Fruit fly (Drosophila melanogaster) whole organism, embryonic: Measurements from ENCODE around the gene Prosbeta6.

Source experiments
- Asciz ChIP-seq: fragments of 200-800 bp; sonication (Bioruptor generic); optimal IDR thresholded peaks from 2 replicates; lab custom pipeline; 2017; ENCODE audit warnings: missing biosample characterization, mild to moderate bottlenecking, missing genetic modification characterization, missing genetic modification reagents
- Atf6 ChIP-seq: fragments of 200-800 bp; sonication (Bioruptor generic); IDR thresholded peaks from 2 replicates; pipeline ENCODE4 v1.3.6; 2022; ENCODE audit warnings: missing biosample characterization, missing genetic modification characterization
- CG12236 ChIP-seq: fragments of 200-800 bp; sonication (Bioruptor generic); optimal IDR thresholded peaks from 2 replicates; lab custom pipeline; 2016; ENCODE audit warnings: missing biosample characterization, missing genetic modification characterization
- CG13123 ChIP-seq: fragments of 200-800 bp; sonication (Bioruptor generic); optimal IDR thresholded peaks from 2 replicates; lab custom pipeline; 2016; ENCODE audit warnings: missing biosample characterization, missing genetic modification characterization
- CG14441 ChIP-seq: fragments of 200-800 bp; sonication (Bioruptor generic); IDR thresholded peaks from 2 replicates; pipeline ENCODE4 v1.3.6; 2022; ENCODE audit warnings: missing biosample characterization, missing genetic modification characterization
- CG15073 ChIP-seq: fragments of 200-800 bp; sonication (Bioruptor generic); optimal IDR thresholded peaks from 2 replicates; lab custom pipeline; 2016; ENCODE audit warnings: missing biosample characterization, missing genetic modification characterization
- CG1529 ChIP-seq: fragments of 200-800 bp; sonication (Bioruptor generic); optimal IDR thresholded peaks from 3 replicates; lab custom pipeline; 2018; ENCODE audit warnings: missing biosample characterization, missing genetic modification characterization
- CG15696 ChIP-seq: fragments of 200-800 bp; sonication (Bioruptor generic); optimal IDR thresholded peaks from 2 replicates; lab custom pipeline; 2019; ENCODE audit warnings: missing biosample characterization, mild to moderate bottlenecking, missing genetic modification characterization, moderate library complexity
- CG16779 ChIP-seq: fragments of 200-800 bp; sonication (Bioruptor generic); IDR thresholded peaks from 2 replicates; pipeline ENCODE4 v1.3.6; 2022; ENCODE audit warnings: missing biosample characterization, missing genetic modification characterization
- CG17328 ChIP-seq: fragments of 200-800 bp; sonication (Bioruptor generic); IDR thresholded peaks from 2 replicates; pipeline ENCODE4 v1.3.6; 2022; ENCODE audit warnings: missing biosample characterization, missing genetic modification characterization
- CG18476 ChIP-seq: fragments of 200-800 bp; sonication (Bioruptor generic); optimal IDR thresholded peaks from 2 replicates; lab custom pipeline; 2016; ENCODE audit warnings: missing biosample characterization, mild to moderate bottlenecking, missing genetic modification characterization
- CG18599 ChIP-seq: fragments of 200-800 bp; sonication (Bioruptor generic); optimal IDR thresholded peaks from 3 replicates; lab custom pipeline; 2017; ENCODE audit warnings: missing biosample characterization, missing genetic modification characterization, mild to moderate bottlenecking, moderate library complexity, missing genetic modification reagents
- CG18619 ChIP-seq: fragments of 200-800 bp; sonication (Bioruptor generic); optimal IDR thresholded peaks from 3 replicates; lab custom pipeline; 2017; ENCODE audit warnings: missing biosample characterization, mild to moderate bottlenecking, missing genetic modification characterization
- CG3407 ChIP-seq: fragments of 200-800 bp; sonication (Bioruptor generic); optimal IDR thresholded peaks from 2 replicates; lab custom pipeline; 2018; ENCODE audit warnings: missing biosample characterization, mild to moderate bottlenecking, missing genetic modification characterization
- CG6254 ChIP-seq: fragments of 200-800 bp; sonication (Bioruptor generic); optimal IDR thresholded peaks from 3 replicates; lab custom pipeline; 2017; ENCODE audit warnings: mild to moderate bottlenecking, missing biosample characterization, missing genetic modification reagents, missing genetic modification characterization
- CG7357 ChIP-seq: fragments of 200-800 bp; sonication (Bioruptor generic); IDR thresholded peaks from 3 replicates; pipeline ENCODE4 v1.3.6; 2022; ENCODE audit warnings: missing biosample characterization, missing genetic modification characterization
- CG9609 ChIP-seq: fragments of 200-800 bp; sonication (Bioruptor generic); optimal IDR thresholded peaks from 3 replicates; lab custom pipeline; 2016; ENCODE audit warnings: missing biosample characterization, missing genetic modification characterization
- CHES-1-like ChIP-seq: fragments of 200-800 bp; sonication (Bioruptor generic); optimal IDR thresholded peaks from 2 replicates; lab custom pipeline; 2016; ENCODE audit warnings: missing biosample characterization, missing genetic modification characterization
- D ChIP-seq, 2 experiments: fragments of 200-800 bp in 1 of 2; fragments of >200 bp in 1 of 2; sonication (Bioruptor generic) in 1 of 2; optimal IDR thresholded peaks; 2 replicates in 1 of 2; 3 replicates in 1 of 2; lab custom pipeline; 2017; ENCODE audit warnings: mild to moderate bottlenecking in 1 of 2, missing biosample characterization in 1 of 2, missing genetic modification characterization in 1 of 2, missing genetic modification reagents in 1 of 2
- Deaf1 ChIP-seq: fragments of 200-800 bp; optimal IDR thresholded peaks from 3 replicates; lab custom pipeline; 2019; ENCODE audit warnings: missing biosample characterization, mild to moderate bottlenecking, missing genetic modification characterization, moderate library complexity
- Ets97D ChIP-seq: fragments of 200-800 bp; sonication (Bioruptor generic); optimal IDR thresholded peaks from 3 replicates; lab custom pipeline; 2016; ENCODE audit warnings: missing biosample characterization, missing genetic modification characterization
- Hey ChIP-seq: fragments of 200-800 bp; sonication (Bioruptor generic); optimal IDR thresholded peaks from 3 replicates; lab custom pipeline; 2018; ENCODE audit warnings: missing biosample characterization, mild to moderate bottlenecking, missing genetic modification characterization
- HmgZ ChIP-seq: fragments of 200-800 bp; sonication (Bioruptor generic); optimal IDR thresholded peaks from 2 replicates; lab custom pipeline; 2018; ENCODE audit warnings: missing biosample characterization, mild to moderate bottlenecking, missing genetic modification characterization
- Hr3 ChIP-seq: fragments of 200-800 bp; sonication (Bioruptor generic); optimal IDR thresholded peaks from 3 replicates; lab custom pipeline; 2016; ENCODE audit warnings: missing biosample characterization, missing genetic modification characterization
- Lpt ChIP-seq: fragments of >200 bp; optimal IDR thresholded peaks from 2 replicates; lab custom pipeline; 2018; ENCODE audit warnings: missing biosample characterization, missing genetic modification characterization
- NFAT ChIP-seq: fragments of 200-800 bp; sonication (Bioruptor generic); IDR thresholded peaks from 2 replicates; pipeline ENCODE4 v1.3.6; 2022; ENCODE audit warnings: missing biosample characterization, missing genetic modification characterization
- NfI ChIP-seq: fragments of 200-800 bp; sonication (Bioruptor generic); optimal IDR thresholded peaks from 3 replicates; lab custom pipeline; 2018; ENCODE audit warnings: missing biosample characterization, mild to moderate bottlenecking, missing genetic modification characterization, moderate library complexity
- Ravus ChIP-seq: fragments of 200-800 bp; sonication (Bioruptor generic); IDR thresholded peaks from 2 replicates; pipeline ENCODE4 v1.3.6; 2022; ENCODE audit warnings: missing biosample characterization, missing genetic modification characterization
- Rx ChIP-seq: fragments of 200-800 bp; sonication (Bioruptor generic); IDR thresholded peaks from 2 replicates; pipeline ENCODE4 v1.3.6; 2022; ENCODE audit warnings: missing biosample characterization, missing genetic modification characterization
- ac ChIP-seq: fragments of 200-800 bp; sonication (Bioruptor generic); optimal IDR thresholded peaks from 3 replicates; lab custom pipeline; 2017; ENCODE audit warnings: missing biosample characterization, mild to moderate bottlenecking, missing genetic modification characterization
- ase ChIP-seq: fragments of 200-800 bp; sonication (Bioruptor generic); IDR thresholded peaks from 3 replicates; pipeline ENCODE4 v1.3.6; 2022; ENCODE audit warnings: missing biosample characterization, missing genetic modification characterization
- chm ChIP-seq: fragments of 200-800 bp; sonication (Bioruptor generic); IDR thresholded peaks from 2 replicates; pipeline ENCODE4 v1.3.6; 2022; ENCODE audit warnings: missing biosample characterization, missing genetic modification characterization
- corto ChIP-seq: fragments of 200-800 bp; sonication (Bioruptor generic); optimal IDR thresholded peaks from 2 replicates; lab custom pipeline; 2016; ENCODE audit warnings: missing biosample characterization, mild to moderate bottlenecking, missing genetic modification characterization, moderate library complexity
- crp ChIP-seq, 2 experiments: fragments of 200-800 bp; sonication (Bioruptor generic); optimal IDR thresholded peaks; 2 replicates in 1 of 2; 3 replicates in 1 of 2; lab custom pipeline; 2017; ENCODE audit warnings: missing biosample characterization in 2 of 2, missing genetic modification characterization in 2 of 2, mild to moderate bottlenecking in 1 of 2, moderate library complexity in 1 of 2
- dpn ChIP-seq, 2 experiments: fragments of 200-800 bp; sonication (Bioruptor generic); optimal IDR thresholded peaks; 3 replicates each; lab custom pipeline; 2016; ENCODE audit warnings: missing biosample characterization in 2 of 2, missing genetic modification characterization in 2 of 2
- emc ChIP-seq: fragments of 200-800 bp; sonication (Bioruptor generic); optimal IDR thresholded peaks from 2 replicates; lab custom pipeline; 2016; ENCODE audit warnings: missing biosample characterization, missing genetic modification characterization
- gt ChIP-seq: fragments of 200-800 bp; sonication (Bioruptor generic); IDR thresholded peaks from 2 replicates; pipeline ENCODE4 v1.3.6; 2022; ENCODE audit warnings: missing biosample characterization, missing genetic modification characterization
- hbn ChIP-seq: fragments of 200-800 bp; sonication (Bioruptor generic); IDR thresholded peaks from 2 replicates; pipeline ENCODE4 v1.3.6; 2022; ENCODE audit warnings: missing biosample characterization, missing genetic modification characterization; ENCODE audit not compliant: partially characterized antibody
- kay ChIP-seq: fragments of 200-800 bp; sonication (Bioruptor generic); optimal IDR thresholded peaks from 2 replicates; lab custom pipeline; 2016; ENCODE audit warnings: missing biosample characterization, missing genetic modification characterization
- knrl ChIP-seq: fragments of 200-800 bp; sonication (Bioruptor generic); IDR thresholded peaks from 3 replicates; pipeline ENCODE4 v1.3.6; 2022; ENCODE audit warnings: missing biosample characterization, missing genetic modification characterization; ENCODE audit not compliant: partially characterized antibody
- nmo ChIP-seq: fragments of 200-800 bp; sonication (Bioruptor generic); optimal IDR thresholded peaks from 2 replicates; lab custom pipeline; 2018; ENCODE audit warnings: missing biosample characterization, mild to moderate bottlenecking, missing genetic modification characterization, moderate library complexity
- org-1 ChIP-seq: fragments of 200-800 bp; sonication (Bioruptor generic); optimal IDR thresholded peaks from 2 replicates; lab custom pipeline; 2017; ENCODE audit warnings: missing biosample characterization, missing genetic modification characterization
- pan ChIP-seq, 4 experiments: fragments of >200 bp in 3 of 4; fragments of 200-800 bp in 1 of 4; sonication (Bioruptor generic) in 1 of 4; optimal IDR thresholded peaks in 3 of 4; IDR thresholded peaks in 1 of 4; 2 replicates each; pipeline versions ENCODE4 v1.3.6 to Lab custom; 2017 to 2022; ENCODE audit warnings: missing biosample characterization in 2 of 4, missing genetic modification characterization in 2 of 4, mixed read lengths in 1 of 4
- phol ChIP-seq: fragments of 200-800 bp; sonication (Bioruptor generic); optimal IDR thresholded peaks from 3 replicates; lab custom pipeline; 2018; ENCODE audit warnings: missing biosample characterization, mild to moderate bottlenecking, missing genetic modification characterization, moderate library complexity
- pum ChIP-seq: fragments of 200-800 bp; sonication (Bioruptor generic); optimal IDR thresholded peaks from 2 replicates; lab custom pipeline; 2016; ENCODE audit warnings: missing biosample characterization, missing genetic modification characterization
- run ChIP-seq: fragments of 200-800 bp; sonication (Bioruptor generic); optimal IDR thresholded peaks from 3 replicates; lab custom pipeline; 2018; ENCODE audit warnings: missing biosample characterization, mild to moderate bottlenecking, missing genetic modification characterization
- sens-2 ChIP-seq: fragments of 200-800 bp; sonication (Bioruptor generic); IDR thresholded peaks from 2 replicates; pipeline ENCODE4 v1.3.6; 2022; ENCODE audit warnings: missing biosample characterization, missing genetic modification characterization
- tap ChIP-seq: fragments of 200-800 bp; optimal IDR thresholded peaks from 3 replicates; lab custom pipeline; 2019; ENCODE audit warnings: missing biosample characterization, mild to moderate bottlenecking, missing genetic modification characterization, moderate library complexity
- tx ChIP-seq: fragments of 200-800 bp; sonication (Bioruptor generic); optimal IDR thresholded peaks from 2 replicates; lab custom pipeline; 2016; ENCODE audit warnings: missing biosample characterization, missing genetic modification characterization
- zen2 ChIP-seq: fragments of 200-800 bp; sonication (Bioruptor generic); IDR thresholded peaks from 3 replicates; pipeline ENCODE4 v1.3.6; 2022; ENCODE audit warnings: missing biosample characterization, missing genetic modification characterization; ENCODE audit not compliant: partially characterized antibody

The Prosbeta6 gene

dm6 chr3L:16609120-16609519, 1.1 kb downstream of the Prosbeta6 start, which contains the start of gene CG4098 (continued):
- no peak for TF ChIP-seq CG6254 (GFP tag; lab: Kevin White, UChicago)
- peak; percentile 67 for TF ChIP-seq Atf6 (GFP tag; lab: Robert Waterston, UW)
- TF ChIP-seq pan (optimal IDR thresholded peaks at IDR 0.05; lab: Kevin White, UChicago): no peak
- TF ChIP-seq pan (GFP tag; optimal IDR thresholded peaks at IDR 0.05 in 1 of 2, IDR thresholded peaks at IDR 0.05 in 1 of 2): peak in 1 of 2 experiments; percentile 71
- no peak for TF ChIP-seq CG15696 (tag; lab: Kevin White, UChicago)
- peak; percentile 69 for TF ChIP-seq CG14441 (GFP tag; lab: Robert Waterston, UW)
- TF ChIP-seq gt: no peak
- TF ChIP-seq CG18619 (GFP tag; lab: Kevin White, UChicago): peak; percentile 20
- TF ChIP-seq org-1 (GFP tag; lab: Kevin White, UChicago): no peak
- peak; percentile 25 for TF ChIP-seq CG13123 (GFP tag; lab: Kevin White, UChicago)
- peak; percentile 78 for TF ChIP-seq NFAT (GFP tag; lab: Robert Waterston, UW)
- TF ChIP-seq Ravus: no peak
- peak; percentile 45 for TF ChIP-seq CG9609
- no peak for TF ChIP-seq sens-2 (GFP tag; lab: Robert Waterston, UW)
- peak; percentile 17 for TF ChIP-seq corto (GFP tag; lab: Kevin White, UChicago)
- no peak for TF ChIP-seq Deaf1
- no peak for TF ChIP-seq Hey
- peak; percentile 78 for TF ChIP-seq CG16779 (GFP tag; lab: Robert Waterston, UW)
- peak; percentile 53; the same call in 2 of the 3 replicates for TF ChIP-seq ase (GFP tag; lab: Robert Waterston, UW)
- no peak for TF ChIP-seq CG3407
- TF ChIP-seq Asciz (GFP tag; lab: Kevin White, UChicago): peak; percentile 5
- no peak for TF ChIP-seq CG12236 (GFP tag; lab: Kevin White, UChicago)
- TF ChIP-seq hbn (GFP tag; lab: Robert Waterston, UW): peak; percentile 21; the same call in 1 of the 2 replicates
- peak; percentile 37; the same call in 1 of the 3 replicates for TF ChIP-seq CG7357 (GFP tag; lab: Robert Waterston, UW)
- TF ChIP-seq CG15073: no peak
- 0 out of 2 replicates have a peak, but pooled peaks have one; percentile 32 for TF ChIP-seq Rx (GFP tag; lab: Robert Waterston, UW)
- no peak for TF ChIP-seq D (optimal IDR thresholded peaks at IDR 0.05; lab: Kevin White, UChicago)
- no peak for TF ChIP-seq D (GFP tag; optimal IDR thresholded peaks at IDR 0.05; lab: Kevin White, UChicago)
- TF ChIP-seq tx (GFP tag; lab: Kevin White, UChicago): no peak
- TF ChIP-seq CG17328 (GFP tag; lab: Robert Waterston, UW): peak; percentile 71
- peak; percentile 25 for TF ChIP-seq phol
- TF ChIP-seq NfI (GFP tag; lab: Kevin White, UChicago): peak; percentile 68
- peak; percentile 18 for TF ChIP-seq tap (tag; lab: Kevin White, UChicago)
- peak; percentile 62 for TF ChIP-seq chm (GFP tag; lab: Robert Waterston, UW)
- no peak for TF ChIP-seq run (tag; lab: Kevin White, UChicago)
- TF ChIP-seq nmo: peak; percentile 18
- 0 out of 3 replicates have a peak, but pooled peaks have one; percentile 21 for TF ChIP-seq knrl (GFP tag; lab: Robert Waterston, UW)
- peak; percentile 79 for TF ChIP-seq HmgZ (tag; lab: Kevin White, UChicago)
- TF ChIP-seq CHES-1-like (GFP tag; lab: Kevin White, UChicago): peak; percentile 46
- TF ChIP-seq kay (GFP tag; lab: Kevin White, UChicago): peak; percentile 2
- TF ChIP-seq Lpt (GFP tag; lab: Kevin White, UChicago): no peak
- peak; percentile 60 for TF ChIP-seq pum
- TF ChIP-seq CG1529: no peak
- no peak for TF ChIP-seq emc (GFP tag; lab: Kevin White, UChicago)
- no peak for TF ChIP-seq ac (GFP tag; lab: Kevin White, UChicago)
- TF ChIP-seq Ets97D (GFP tag; lab: Kevin White, UChicago): peak; percentile 47
- no peak for TF ChIP-seq zen2 (GFP tag; lab: Robert Waterston, UW)
- peak; percentile 65 for TF ChIP-seq CG18599 (GFP tag; lab: Kevin White, UChicago)
- TF ChIP-seq Hr3 (GFP tag; lab: Kevin White, UChicago): peak; percentile 39
- no peak for TF ChIP-seq crp (GFP tag; optimal IDR thresholded peaks at IDR 0.05; lab: Kevin White, UChicago)
- TF ChIP-seq dpn (GFP tag; optimal IDR thresholded peaks at IDR 0.05; lab: Kevin White, UChicago): peak; percentile 71 to 72
- TF ChIP-seq CG18476 (GFP tag; lab: Kevin White, UChicago): no peak
